Worm (Caenorhabditis elegans) whole organism, mixed stage, embryonic: ENCODE measurements around the gene srt-27.

Experiments used
- elt-3 ChIP-seq: fragments of 150-350 bp; optimal IDR thresholded peaks from 2 replicates; lab custom pipeline; 2014; ENCODE audit warnings: missing biosample characterization, missing genetic modification characterization
- lin-13 ChIP-seq: fragments of 150-350 bp; optimal IDR thresholded peaks from 2 replicates; lab custom pipeline; 2014; ENCODE audit warnings: missing biosample characterization, missing genetic modification characterization
- unc-39 ChIP-seq: fragments of 150-350 bp; optimal IDR thresholded peaks from 2 replicates; lab custom pipeline; 2014; ENCODE audit warnings: missing biosample characterization, missing genetic modification characterization
- unc-62 ChIP-seq: fragments of 150-350 bp; optimal IDR thresholded peaks from 2 replicates; lab custom pipeline; 2014; ENCODE audit warnings: missing biosample characterization, missing genetic modification reagents, missing genetic modification characterization

DNA sequence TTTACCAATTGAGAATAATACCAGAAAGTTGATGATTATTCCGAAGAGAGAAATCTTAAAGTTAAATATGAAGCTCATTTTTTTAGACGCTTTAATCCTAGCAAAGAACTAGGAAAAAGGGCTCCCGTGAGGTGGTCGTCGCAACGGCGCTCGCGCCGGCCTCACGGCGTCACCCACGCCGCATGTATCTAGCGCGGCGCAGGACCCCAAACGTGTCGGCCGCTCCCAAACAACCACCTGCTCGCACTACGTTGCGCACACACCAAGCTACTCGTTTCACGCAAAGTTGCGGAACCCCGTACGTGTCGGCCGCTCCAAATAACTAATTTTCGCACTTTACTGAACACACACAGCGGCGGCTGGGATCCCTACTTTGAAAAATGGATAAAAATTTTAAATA, 25.7 kb upstream of the srt-27 start:
- no peak for TF ChIP-seq elt-3 (tag; lab: Kevin White, UChicago)
- TF ChIP-seq unc-62 (GFP tag; lab: Kevin White, UChicago): no peak
- TF ChIP-seq lin-13 (tag; lab: Kevin White, UChicago): no peak
- TF ChIP-seq unc-39 (tag; lab: Kevin White, UChicago): no peak
